Worm (Caenorhabditis elegans) whole organism, early embryonic: ENCODE data around the gene clec-165.

Experiments
- F13C5.2 ChIP-seq: sonication (generic microtip); optimal IDR thresholded peaks from 2 replicates; lab custom pipeline; 2017; ENCODE audit warnings: mild to moderate bottlenecking, missing genetic modification characterization, inconsistent platforms, missing compliant biosample characterization
- aly-1 ChIP-seq: sonication (generic microtip); optimal IDR thresholded peaks from 2 replicates; lab custom pipeline; 2016; ENCODE audit warnings: missing genetic modification characterization, missing compliant biosample characterization
- ama-1 ChIP-seq: fragments of 150-350 bp; optimal IDR thresholded peaks from 2 replicates; lab custom pipeline; 2014
- ceh-13 ChIP-seq: fragments of 200-800 bp; sonication (Bioruptor generic); optimal IDR thresholded peaks from 2 replicates; lab custom pipeline; 2018; ENCODE audit warnings: mild to moderate bottlenecking, missing genetic modification characterization, missing compliant biosample characterization
- ceh-36 ChIP-seq: sonication (generic microtip); optimal IDR thresholded peaks from 2 replicates; lab custom pipeline; 2016; ENCODE audit warnings: missing genetic modification characterization, inconsistent platforms, missing compliant biosample characterization
- flt-1 ChIP-seq: fragments of 200-800 bp; sonication (Bioruptor generic); IDR thresholded peaks from 2 replicates; pipeline ENCODE4 v1.3.6; 2022; ENCODE audit warnings: missing genetic modification characterization, missing compliant biosample characterization
- hmg-4 ChIP-seq: fragments of 200-800 bp; sonication (Bioruptor generic); optimal IDR thresholded peaks from 2 replicates; lab custom pipeline; 2018; ENCODE audit warnings: mild to moderate bottlenecking, missing genetic modification characterization, missing compliant biosample characterization
- hnd-1 ChIP-seq: sonication (generic microtip); optimal IDR thresholded peaks from 2 replicates; lab custom pipeline; 2016; ENCODE audit warnings: missing genetic modification characterization, missing compliant biosample characterization
- scrt-1 ChIP-seq: fragments of 200-800 bp; sonication (Bioruptor generic); IDR thresholded peaks from 2 replicates; pipeline ENCODE4 v1.3.6; 2022; ENCODE audit warnings: missing genetic modification characterization, missing compliant biosample characterization
- tbx-11 ChIP-seq: fragments of 200-800 bp; sonication (Bioruptor generic); IDR thresholded peaks from 2 replicates; pipeline ENCODE4 v1.3.6; 2022; ENCODE audit warnings: missing genetic modification characterization, missing compliant biosample characterization
- tbx-37 ChIP-seq: fragments of 200-800 bp; sonication (Bioruptor generic); conservative IDR thresholded peaks from 2 replicates; pipeline ENCODE4 v1.3.6; 2022; ENCODE audit warnings: missing genetic modification reagents, missing genetic modification characterization, missing compliant biosample characterization

DNA sequence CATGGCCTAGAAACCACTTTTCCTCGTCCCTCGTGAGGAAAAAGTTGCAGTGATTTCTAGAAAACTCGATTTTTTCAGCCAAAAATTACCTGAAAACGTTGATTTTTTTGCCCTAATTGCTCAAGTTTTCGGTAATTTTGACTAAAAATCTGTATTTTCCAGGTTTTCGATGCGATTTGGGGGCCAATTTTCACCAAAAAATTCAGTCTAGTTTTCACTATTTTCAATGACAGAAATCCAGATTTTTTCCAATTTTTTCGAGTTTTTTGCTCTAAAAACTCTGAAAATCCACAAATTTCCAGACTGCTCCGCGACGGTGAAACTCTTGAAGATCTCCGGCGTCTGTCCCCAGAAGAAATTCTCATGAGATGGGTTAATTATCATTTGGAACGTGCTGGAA is 42.6 kb upstream of the clec-165 start, which contains the start of gene plst-1:
- no peak for TF ChIP-seq ceh-13 (GFP tag; lab: Kevin White, UChicago)
- no peak for TF ChIP-seq scrt-1
- no peak for TF ChIP-seq tbx-37 (GFP tag; lab: Robert Waterston, UW)
- no peak for TF ChIP-seq ama-1
- no peak for TF ChIP-seq ceh-36 (tag; lab: Kevin White, UChicago)
- TF ChIP-seq tbx-11 (GFP tag; lab: Robert Waterston, UW), result no peak
- TF ChIP-seq hmg-4 (GFP tag; lab: Kevin White, UChicago), result no peak
- no peak for TF ChIP-seq F13C5.2 (tag; lab: Kevin White, UChicago)
- TF ChIP-seq aly-1 (tag; lab: Kevin White, UChicago), result no peak
- no peak for TF ChIP-seq flt-1 (GFP tag; lab: Robert Waterston, UW)
- TF ChIP-seq hnd-1 (tag; lab: Kevin White, UChicago), result no peak
